Fruit fly (Drosophila melanogaster) whole organism, embryonic: ENCODE measurements around the gene trio.

Experiments used
- Ada2b ChIP-seq: fragments of 200-800 bp; sonication (Bioruptor generic); IDR thresholded peaks from 2 replicates; pipeline ENCODE4 v1.3.6; 2022; ENCODE audit warnings: missing biosample characterization, missing genetic modification characterization
- CG18764 ChIP-seq: fragments of 200-800 bp; sonication (Bioruptor generic); optimal IDR thresholded peaks from 3 replicates; lab custom pipeline; 2016; ENCODE audit warnings: missing biosample characterization, missing genetic modification characterization
- CG4820 ChIP-seq: fragments of 200-800 bp; sonication (Bioruptor generic); optimal IDR thresholded peaks from 3 replicates; lab custom pipeline; 2016; ENCODE audit warnings: missing biosample characterization, missing genetic modification characterization
- Dfd ChIP-seq, 2 experiments: fragments of >200 bp; optimal IDR thresholded peaks; 2 replicates each; lab custom pipeline; 2017; ENCODE audit warnings: missing biosample characterization in 2 of 2, missing genetic modification characterization in 2 of 2
- Scr ChIP-seq: fragments of 200-800 bp; sonication (Bioruptor generic); IDR thresholded peaks from 2 replicates; pipeline ENCODE4 v1.3.6; 2022; ENCODE audit warnings: missing biosample characterization, missing genetic modification characterization; ENCODE audit not compliant: partially characterized antibody
- Sin3A ChIP-seq: fragments of >200 bp; optimal IDR thresholded peaks from 2 replicates; lab custom pipeline; 2018
- ham ChIP-seq: fragments of 200-800 bp; sonication (Bioruptor generic); IDR thresholded peaks from 2 replicates; pipeline ENCODE4 v1.3.6; 2022; ENCODE audit warnings: missing biosample characterization, missing genetic modification characterization
- slbo ChIP-seq: fragments of 200-800 bp; sonication (Bioruptor generic); IDR thresholded peaks from 2 replicates; pipeline ENCODE4 v1.3.6; 2022; ENCODE audit warnings: missing biosample characterization, missing genetic modification characterization

dm6 chr3L:952152-952551 lies 82.5 kb downstream of the trio start:
- TF ChIP-seq CG4820 (GFP tag; lab: Kevin White, UChicago), result no peak
- TF ChIP-seq slbo, result peak; percentile 61
- TF ChIP-seq CG18764 (GFP tag; lab: Kevin White, UChicago), result no peak
- TF ChIP-seq Sin3A (lab: Kevin White, UChicago), result no peak
- TF ChIP-seq ham, result no peak
- no peak for TF ChIP-seq Dfd (GFP tag; optimal IDR thresholded peaks at IDR 0.05; lab: Kevin White, UChicago)
- no peak for TF ChIP-seq Scr (GFP tag; lab: Robert Waterston, UW)
- TF ChIP-seq Ada2b, result no peak
